Worm (Caenorhabditis elegans): ENCODE results near the gene B0348.1.

- TF ChIP-seq ets-7 (tag; optimal IDR thresholded peaks at IDR 0.05) = no peak
- no peak for TF ChIP-seq tra-4 (tag; optimal IDR thresholded peaks at IDR 0.05)
- no peak for TF ChIP-seq ama-1 (optimal IDR thresholded peaks at IDR 0.05)
- no peak for TF ChIP-seq sea-1 (GFP tag; conservative IDR thresholded peaks at IDR 0.05)
- no peak for TF ChIP-seq flt-1 (GFP tag; IDR thresholded peaks at IDR 0.05)
- TF ChIP-seq scrt-1 (GFP tag; IDR thresholded peaks at IDR 0.05) = no peak
- TF ChIP-seq hnd-1 (tag; optimal IDR thresholded peaks at IDR 0.05) = no peak
- TF ChIP-seq hmg-4 (GFP tag; optimal IDR thresholded peaks at IDR 0.05) = no peak
- no peak for TF ChIP-seq ceh-13 (GFP tag; optimal IDR thresholded peaks at IDR 0.05)
- TF ChIP-seq aly-1 (tag; optimal IDR thresholded peaks at IDR 0.05) = no peak
- TF ChIP-seq hmbx-1 (tag; optimal IDR thresholded peaks at IDR 0.05) = no peak
- TF ChIP-seq tbx-37 (GFP tag; conservative IDR thresholded peaks at IDR 0.05) = no peak
These were observed 17.8 kb downstream of the B0348.1 start for ce11 chrV:66506-66905.

Data from whole organism, early embryonic.